Worm (Caenorhabditis elegans) whole organism, L1 larva: ENCODE measurements around the gene vps-53.

Experiments used
- C04F5.9 ChIP-seq: sonication (generic microtip); optimal IDR thresholded peaks from 2 replicates; lab custom pipeline; 2016; ENCODE audit warnings: missing genetic modification characterization, missing compliant biosample characterization
- aha-1 ChIP-seq: fragments of 150-350 bp; optimal IDR thresholded peaks from 2 replicates; lab custom pipeline; 2014; ENCODE audit warnings: missing biosample characterization, missing genetic modification characterization
- alr-1 ChIP-seq: fragments of 200-800 bp; sonication (Bioruptor generic); optimal IDR thresholded peaks from 2 replicates; lab custom pipeline; 2018; ENCODE audit warnings: borderline replicate concordance, mild to moderate bottlenecking, missing genetic modification characterization, missing compliant biosample characterization
- blmp-1 ChIP-seq: fragments of 150-350 bp; optimal IDR thresholded peaks from 2 replicates; lab custom pipeline; 2014; ENCODE audit warnings: missing biosample characterization, missing genetic modification characterization
- ceh-63 ChIP-seq: fragments of 200-800 bp; sonication (Bioruptor generic); optimal IDR thresholded peaks from 2 replicates; lab custom pipeline; 2018; ENCODE audit warnings: mild to moderate bottlenecking, missing genetic modification characterization, missing compliant biosample characterization
- ceh-88 ChIP-seq: fragments of 200-800 bp; sonication (Bioruptor generic); IDR thresholded peaks from 2 replicates; pipeline ENCODE4 v1.3.6; 2022; ENCODE audit warnings: missing genetic modification characterization, missing compliant biosample characterization
- ceh-90 ChIP-seq: sonication (generic microtip); optimal IDR thresholded peaks from 2 replicates; lab custom pipeline; 2016; ENCODE audit warnings: missing genetic modification characterization, missing compliant biosample characterization
- ces-1 ChIP-seq: fragments of 150-350 bp; optimal IDR thresholded peaks from 2 replicates; lab custom pipeline; 2014; ENCODE audit warnings: missing biosample characterization, missing genetic modification reagents, missing genetic modification characterization
- dsc-1 ChIP-seq: sonication (generic microtip); optimal IDR thresholded peaks from 2 replicates; lab custom pipeline; 2016; ENCODE audit warnings: mild to moderate bottlenecking, missing genetic modification characterization, missing compliant biosample characterization
- efl-1 ChIP-seq, 4 experiments: fragments of 150-350 bp; optimal IDR thresholded peaks in 3 of 4; peaks in 1 of 4; 1 replicate in 1 of 4; 2 replicates in 3 of 4; lab custom pipeline; 2014; ENCODE audit warnings: missing biosample characterization in 2 of 4, missing genetic modification characterization in 2 of 4, missing genetic modification reagents in 2 of 4
- efl-3 ChIP-seq: fragments of 200-800 bp; sonication (Bioruptor generic); optimal IDR thresholded peaks from 2 replicates; lab custom pipeline; 2018; ENCODE audit warnings: mild to moderate bottlenecking, missing genetic modification characterization, missing compliant biosample characterization
- egl-13 ChIP-seq: sonication (generic microtip); optimal IDR thresholded peaks from 2 replicates; lab custom pipeline; 2016; ENCODE audit warnings: missing genotype, missing genetic modification reagents, missing genetic modification characterization, missing compliant biosample characterization
- elt-3 ChIP-seq, 6 experiments: fragments of 150-350 bp in 1 of 6; sonication (generic microtip); optimal IDR thresholded peaks; 2 replicates each; lab custom pipeline; 2017 to 2018; ENCODE audit warnings: missing biosample characterization in 6 of 6, missing genetic modification characterization in 6 of 6, inconsistent platforms in 1 of 6
- fkh-10 ChIP-seq: sonication (generic microtip); optimal IDR thresholded peaks from 2 replicates; lab custom pipeline; 2017; ENCODE audit warnings: missing biosample characterization, missing genetic modification reagents, missing genetic modification characterization
- grh-1 ChIP-seq: fragments of 200-800 bp; sonication (Bioruptor generic); IDR thresholded peaks from 2 replicates; pipeline ENCODE4 v1.3.6; 2022; ENCODE audit warnings: missing genetic modification reagents, missing genetic modification characterization, missing compliant biosample characterization
- hlh-17 ChIP-seq: fragments of 200-800 bp; sonication (Bioruptor generic); optimal IDR thresholded peaks from 2 replicates; lab custom pipeline; 2018; ENCODE audit warnings: missing genetic modification characterization, mild to moderate bottlenecking, missing compliant biosample characterization, moderate library complexity, borderline replicate concordance
- hlh-4 ChIP-seq: sonication (generic microtip); optimal IDR thresholded peaks from 2 replicates; lab custom pipeline; 2016; ENCODE audit warnings: mild to moderate bottlenecking, missing genetic modification characterization, missing compliant biosample characterization
- hpl-2 ChIP-seq: fragments of 150-350 bp; optimal IDR thresholded peaks from 2 replicates; lab custom pipeline; 2014; ENCODE audit warnings: missing biosample characterization, missing genetic modification reagents, missing genetic modification characterization
- isw-1 ChIP-seq: fragments of 200-800 bp; sonication (Bioruptor generic); IDR thresholded peaks from 2 replicates; pipeline ENCODE4 v1.3.6; 2022; ENCODE audit warnings: missing genetic modification characterization, missing compliant biosample characterization
- jun-1 ChIP-seq: fragments of 150-350 bp; optimal IDR thresholded peaks from 2 replicates; lab custom pipeline; 2014; ENCODE audit warnings: missing biosample characterization, missing genetic modification reagents, missing genetic modification characterization
- lin-13 ChIP-seq: fragments of 150-350 bp; optimal IDR thresholded peaks from 2 replicates; lab custom pipeline; 2014; ENCODE audit warnings: missing biosample characterization, missing genetic modification reagents, missing genetic modification characterization
- lsy-2 ChIP-seq, 2 experiments: fragments of 150-350 bp; optimal IDR thresholded peaks; 2 replicates each; lab custom pipeline; 2014; ENCODE audit warnings: missing biosample characterization in 2 of 2, missing genetic modification characterization in 2 of 2
- mdl-1 ChIP-seq, 2 experiments: fragments of 150-350 bp; optimal IDR thresholded peaks; 2 replicates each; lab custom pipeline; 2014 to 2017; ENCODE audit warnings: missing biosample characterization in 2 of 2, missing genetic modification characterization in 2 of 2, inconsistent platforms in 1 of 2
- mef-2 ChIP-seq: fragments of 150-350 bp; optimal IDR thresholded peaks from 2 replicates; lab custom pipeline; 2014; ENCODE audit warnings: missing biosample characterization, missing genetic modification characterization
- nhr-11 ChIP-seq: fragments of 150-350 bp; optimal IDR thresholded peaks from 2 replicates; lab custom pipeline; 2014; ENCODE audit warnings: missing biosample characterization, missing genetic modification characterization
- nhr-19 ChIP-seq: fragments of 200-800 bp; sonication (Bioruptor generic); conservative IDR thresholded peaks from 2 replicates; pipeline ENCODE4 v1.3.6; 2022; ENCODE audit warnings: missing genetic modification characterization, missing compliant biosample characterization
- nhr-20 ChIP-seq: sonication (generic microtip); optimal IDR thresholded peaks from 2 replicates; lab custom pipeline; 2016; ENCODE audit warnings: mild to moderate bottlenecking, missing genetic modification characterization, missing compliant biosample characterization
- nhr-237 ChIP-seq: fragments of 150-350 bp; optimal IDR thresholded peaks from 2 replicates; lab custom pipeline; 2014; ENCODE audit warnings: missing biosample characterization, missing genetic modification characterization
- nhr-28 ChIP-seq: fragments of 150-350 bp; optimal IDR thresholded peaks from 2 replicates; lab custom pipeline; 2014; ENCODE audit warnings: missing biosample characterization, missing genetic modification characterization
- nhr-71 ChIP-seq: sonication (generic microtip); optimal IDR thresholded peaks from 2 replicates; lab custom pipeline; 2016; ENCODE audit warnings: mild to moderate bottlenecking, missing genetic modification characterization, moderate library complexity, missing compliant biosample characterization
- nhr-76 ChIP-seq: sonication (generic microtip); optimal IDR thresholded peaks from 2 replicates; lab custom pipeline; 2017; ENCODE audit warnings: missing biosample characterization, missing genetic modification characterization
- nhr-84 ChIP-seq: sonication (generic microtip); optimal IDR thresholded peaks from 2 replicates; lab custom pipeline; 2017; ENCODE audit warnings: missing biosample characterization, missing genetic modification characterization
- nhr-85 ChIP-seq: sonication (generic microtip); peaks from one replicate; lab custom pipeline; 2016; ENCODE audit warnings: missing genetic modification characterization, inconsistent platforms, missing compliant biosample characterization
- pag-3 ChIP-seq: sonication (generic microtip); optimal IDR thresholded peaks from 2 replicates; lab custom pipeline; 2017; ENCODE audit warnings: missing genetic modification characterization, mild to moderate bottlenecking, missing compliant biosample characterization, antibody characterized with exemption, borderline replicate concordance; ENCODE audit not compliant: insufficient read depth
- pqm-1 ChIP-seq: sonication (generic microtip); optimal IDR thresholded peaks from 3 replicates; lab custom pipeline; 2017; ENCODE audit warnings: missing biosample characterization, missing genetic modification characterization
- skn-1 ChIP-seq: fragments of 150-350 bp; optimal IDR thresholded peaks from 2 replicates; lab custom pipeline; 2014; ENCODE audit warnings: missing biosample characterization, missing genetic modification characterization
- snu-23 ChIP-seq: sonication (generic microtip); optimal IDR thresholded peaks from 2 replicates; lab custom pipeline; 2016; ENCODE audit warnings: missing genetic modification characterization, missing compliant biosample characterization
- sox-4 ChIP-seq: sonication (generic microtip); optimal IDR thresholded peaks from 2 replicates; lab custom pipeline; 2016; ENCODE audit warnings: missing genetic modification characterization, missing compliant biosample characterization
- sup-37 ChIP-seq: fragments of 200-800 bp; sonication (Bioruptor generic); optimal IDR thresholded peaks from 2 replicates; lab custom pipeline; 2018; ENCODE audit warnings: mild to moderate bottlenecking, missing genetic modification characterization, missing compliant biosample characterization
- swsn-7 ChIP-seq: sonication (generic microtip); optimal IDR thresholded peaks from 2 replicates; lab custom pipeline; 2016; ENCODE audit warnings: missing genetic modification characterization, missing compliant biosample characterization
- tlp-1 ChIP-seq: fragments of 150-350 bp; optimal IDR thresholded peaks from 2 replicates; lab custom pipeline; 2014; ENCODE audit warnings: missing biosample characterization, missing genetic modification characterization
- unc-30 ChIP-seq: sonication (generic microtip); optimal IDR thresholded peaks from 2 replicates; lab custom pipeline; 2017; ENCODE audit warnings: missing biosample characterization, missing genetic modification characterization
- unc-62 ChIP-seq: fragments of 150-350 bp; optimal IDR thresholded peaks from 2 replicates; lab custom pipeline; 2014; ENCODE audit warnings: missing biosample characterization, missing genetic modification reagents, missing genetic modification characterization
- unc-86 ChIP-seq: sonication (generic microtip); optimal IDR thresholded peaks from 2 replicates; lab custom pipeline; 2016; ENCODE audit warnings: missing genetic modification characterization, missing compliant biosample characterization
- vab-15 ChIP-seq: sonication (generic microtip); optimal IDR thresholded peaks from 2 replicates; lab custom pipeline; 2017; ENCODE audit warnings: missing genotype, mild to moderate bottlenecking, missing genetic modification characterization, missing compliant biosample characterization
- xbp-1 ChIP-seq: sonication (generic microtip); optimal IDR thresholded peaks from 2 replicates; lab custom pipeline; 2016; ENCODE audit warnings: missing genetic modification characterization, missing compliant biosample characterization
- zag-1 ChIP-seq: fragments of 150-350 bp; optimal IDR thresholded peaks from 2 replicates; lab custom pipeline; 2014; ENCODE audit warnings: missing biosample characterization, missing genetic modification characterization
- ztf-11 ChIP-seq, 2 experiments: sonication (generic microtip); optimal IDR thresholded peaks; 2 replicates each; lab custom pipeline; 2016 to 2017; ENCODE audit warnings: missing genetic modification characterization in 2 of 2, missing biosample characterization in 1 of 2, missing compliant biosample characterization in 1 of 2

The vps-53 gene

DNA sequence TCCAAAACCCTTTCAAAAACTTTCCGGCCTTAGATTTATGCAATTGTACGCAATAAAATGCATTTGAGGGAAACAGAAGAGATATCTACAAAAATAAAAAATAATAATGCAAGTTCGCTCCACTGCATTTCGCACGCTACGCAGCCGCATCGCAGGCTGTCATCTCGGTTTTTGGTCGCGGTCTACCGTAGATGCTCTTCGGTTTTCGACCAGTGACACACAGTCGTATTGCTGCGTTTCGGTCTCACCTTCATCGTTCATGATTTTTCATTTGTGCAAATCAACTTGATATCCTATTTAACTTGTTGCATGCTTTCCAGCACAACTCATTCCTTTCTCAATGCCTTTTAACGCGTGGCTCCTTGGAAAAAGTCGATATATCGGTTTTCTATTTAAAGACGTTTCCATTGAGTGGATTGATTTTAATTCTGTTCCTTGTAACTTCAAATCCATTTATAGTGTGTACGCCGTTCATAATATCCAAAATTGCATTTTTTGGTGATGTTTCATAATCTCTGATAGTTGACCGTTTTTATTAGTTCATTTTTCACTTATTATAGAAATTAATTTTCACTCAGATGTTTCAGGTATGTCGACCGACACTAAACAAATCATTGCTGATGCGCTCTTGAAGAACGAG is 23.5 kb upstream of the vps-53 start, which contains the start of gene vha-1 (continued):
- TF ChIP-seq pqm-1 (tag; lab: Kevin White, UChicago) = no peak
- TF ChIP-seq nhr-76 = no peak
- TF ChIP-seq ztf-11 (tag; optimal IDR thresholded peaks at IDR 0.05; lab: Kevin White, UChicago) = peak in 1 of 2 experiments; percentile 18
- no peak for TF ChIP-seq hlh-17 (GFP tag; lab: Kevin White, UChicago)
- TF ChIP-seq unc-30 = no peak
- TF ChIP-seq sup-37 (GFP tag; lab: Kevin White, UChicago) = no peak
- TF ChIP-seq egl-13 (tag; lab: Kevin White, UChicago) = peak; percentile 48
- no peak for TF ChIP-seq mef-2 (tag; lab: Kevin White, UChicago)
- peak; percentile 94 for TF ChIP-seq snu-23
- TF ChIP-seq efl-1 (optimal IDR thresholded peaks at IDR 0.05; lab: Kevin White, UChicago) = peak; percentile 79 to 89
- TF ChIP-seq efl-1 (GFP tag; optimal IDR thresholded peaks at IDR 0.05 in 1 of 2; lab: Kevin White, UChicago) = peak; percentile 79 to 94
- TF ChIP-seq hlh-4 (tag; lab: Kevin White, UChicago) = no peak
- TF ChIP-seq xbp-1 (tag; lab: Kevin White, UChicago) = peak; percentile 67
- no peak for TF ChIP-seq pag-3 (tag; lab: Kevin White, UChicago)
- TF ChIP-seq ceh-90 (tag; lab: Kevin White, UChicago) = no peak
- peak in 1 of 2 experiments; percentile 81 for TF ChIP-seq mdl-1 (tag; optimal IDR thresholded peaks at IDR 0.05; lab: Kevin White, UChicago)
- TF ChIP-seq fkh-10 (GFP tag; lab: Kevin White, UChicago) = peak; percentile 2
- TF ChIP-seq nhr-71 (tag; lab: Kevin White, UChicago) = peak; percentile 90
- no peak for TF ChIP-seq efl-3 (GFP tag; lab: Kevin White, UChicago)
- TF ChIP-seq unc-86 (tag; lab: Kevin White, UChicago) = peak; percentile 55
- peak; percentile 86 to 97 for TF ChIP-seq lsy-2 (tag; optimal IDR thresholded peaks at IDR 0.05; lab: Kevin White, UChicago)
- peak; percentile 53 for TF ChIP-seq nhr-19 (GFP tag; lab: Robert Waterston, UW)
- TF ChIP-seq alr-1 = no peak
- TF ChIP-seq nhr-237 (tag; lab: Kevin White, UChicago) = peak; percentile 84
- TF ChIP-seq skn-1 (tag; lab: Kevin White, UChicago) = peak; percentile 91
- no peak for TF ChIP-seq sox-4 (tag; lab: Kevin White, UChicago)
- TF ChIP-seq ceh-63 (GFP tag; lab: Kevin White, UChicago) = no peak
- TF ChIP-seq vab-15 = peak; percentile 24
- TF ChIP-seq jun-1 (tag; lab: Kevin White, UChicago) = peak; percentile 66
- TF ChIP-seq grh-1 (GFP tag; lab: Robert Waterston, UW) = peak; percentile 52
- TF ChIP-seq tlp-1 = no peak
- no peak for TF ChIP-seq nhr-28 (tag; lab: Kevin White, UChicago)
- TF ChIP-seq swsn-7 (tag; lab: Kevin White, UChicago) = peak; percentile 73
- no peak for TF ChIP-seq aha-1 (tag; lab: Kevin White, UChicago)
- TF ChIP-seq nhr-84 = no peak
- TF ChIP-seq hpl-2 = peak; percentile 41
- TF ChIP-seq elt-3 (tag; optimal IDR thresholded peaks at IDR 0.05; lab: Kevin White, UChicago) = peak in 4 of 6 experiments; percentile 11 to 92 (median 79)
- peak; percentile 85 for TF ChIP-seq nhr-85 (tag; lab: Kevin White, UChicago)
- TF ChIP-seq ces-1 (GFP tag; lab: Kevin White, UChicago) = no peak
- TF ChIP-seq zag-1 = no peak
- peak; percentile 73 for TF ChIP-seq isw-1 (GFP tag; lab: Robert Waterston, UW)
- no peak for TF ChIP-seq unc-62
- no peak for TF ChIP-seq dsc-1 (tag; lab: Kevin White, UChicago)
- TF ChIP-seq ceh-88 (GFP tag; lab: Robert Waterston, UW) = no peak; the same call in 1 of the 2 replicates
- peak; percentile 83 for TF ChIP-seq lin-13 (GFP tag; lab: Kevin White, UChicago)
- peak; percentile 88 for TF ChIP-seq nhr-20 (tag; lab: Kevin White, UChicago)
- no peak for TF ChIP-seq C04F5.9 (tag; lab: Kevin White, UChicago)
- TF ChIP-seq nhr-11 (tag; lab: Kevin White, UChicago) = no peak
- peak; percentile 57 for TF ChIP-seq blmp-1 (tag; lab: Kevin White, UChicago)
- TF ChIP-seq, all 84 proteins: peak for 44
